Fruit fly (Drosophila melanogaster): ENCODE results near the gene fuss.

The fuss gene

dm6 chr4:1026806-1027431, 48.6 kb upstream of the fuss start, which contains the start of gene PlexA (continued):
- TF ChIP-seq Max (GFP tag; optimal IDR thresholded peaks at IDR 0.05): peak; percentile 61
- peak; percentile 58; the same call in 2 of the 3 replicates for TF ChIP-seq Opbp (GFP tag; IDR thresholded peaks at IDR 0.05; ENCODE audit: partially characterized antibody)
- peak; percentile 86 for TF ChIP-seq CG13775 (GFP tag; optimal IDR thresholded peaks at IDR 0.05)
- TF ChIP-seq CG8924 (tag; optimal IDR thresholded peaks at IDR 0.05): peak; percentile 76
- TF ChIP-seq Dip2 (GFP tag; IDR thresholded peaks at IDR 0.05): no peak
- peak; percentile 30 for TF ChIP-seq p53 (GFP tag; optimal IDR thresholded peaks at IDR 0.05)
- peak; percentile 89 for TF ChIP-seq CG10654 (GFP tag; optimal IDR thresholded peaks at IDR 0.05)
- TF ChIP-seq mirr (GFP tag; optimal IDR thresholded peaks at IDR 0.05): no peak
- peak; percentile 29 for TF ChIP-seq gcm (GFP tag; optimal IDR thresholded peaks at IDR 0.05)
- peak; percentile 52 for TF ChIP-seq Sox100B (GFP tag; optimal IDR thresholded peaks at IDR 0.05)
- TF ChIP-seq chn (GFP tag; optimal IDR thresholded peaks at IDR 0.05): peak; percentile 75
- TF ChIP-seq salm (tag; optimal IDR thresholded peaks at IDR 0.05): peak; percentile 54
- peak; percentile 12 for TF ChIP-seq NK7.1 (GFP tag; optimal IDR thresholded peaks at IDR 0.05)
- TF ChIP-seq Ptx1 (GFP tag; IDR thresholded peaks at IDR 0.05): peak; percentile 97
- peak; percentile 83 for TF ChIP-seq rib (GFP tag; IDR thresholded peaks at IDR 0.05)
- TF ChIP-seq CG2116 (GFP tag; optimal IDR thresholded peaks at IDR 0.05): peak; percentile 72
- peak; percentile 95; the same call in 2 of the 3 replicates for TF ChIP-seq ken (GFP tag; IDR thresholded peaks at IDR 0.05)
- peak; percentile 44 for TF ChIP-seq HmgD (GFP tag; optimal IDR thresholded peaks at IDR 0.05)
- peak; percentile 59 for TF ChIP-seq psq (GFP tag; optimal IDR thresholded peaks at IDR 0.05)
- peak; percentile 90 for TF ChIP-seq CG13894 (tag; optimal IDR thresholded peaks at IDR 0.05)
- TF ChIP-seq Hsf (GFP tag; optimal IDR thresholded peaks at IDR 0.05): peak; percentile 69
- peak; percentile 80 for TF ChIP-seq CG2120 (GFP tag; optimal IDR thresholded peaks at IDR 0.05)
- TF ChIP-seq hbn (GFP tag; IDR thresholded peaks at IDR 0.05; ENCODE audit: partially characterized antibody): peak; percentile 60
- TF ChIP-seq Rx (GFP tag; IDR thresholded peaks at IDR 0.05): no peak
- TF ChIP-seq unc-4 (GFP tag; IDR thresholded peaks at IDR 0.05; ENCODE audit: partially characterized antibody): peak; percentile 53
- peak; percentile 78 for TF ChIP-seq lab (GFP tag; optimal IDR thresholded peaks at IDR 0.05)
- peak; percentile 95 for TF ChIP-seq CG10366 (GFP tag; IDR thresholded peaks at IDR 0.05)
- peak; percentile 27 for TF ChIP-seq CG7556 (GFP tag; optimal IDR thresholded peaks at IDR 0.05)
- TF ChIP-seq ewg (GFP tag; optimal IDR thresholded peaks at IDR 0.05): peak; percentile 87
- peak; percentile 76 for TF ChIP-seq CG12769 (tag; optimal IDR thresholded peaks at IDR 0.05)
- peak; percentile 57; the same call in 1 of the 2 replicates for TF ChIP-seq nerfin-2 (GFP tag; IDR thresholded peaks at IDR 0.05; ENCODE audit: partially characterized antibody)
- peak; percentile 97 for TF ChIP-seq nmo (GFP tag; optimal IDR thresholded peaks at IDR 0.05)
- no peak for TF ChIP-seq odd (GFP tag; optimal IDR thresholded peaks at IDR 0.05)
- peak; percentile 58 for TF ChIP-seq kay (GFP tag; optimal IDR thresholded peaks at IDR 0.05)
- TF ChIP-seq dimm (GFP tag; IDR thresholded peaks at IDR 0.05): no peak
- peak; percentile 52 for TF ChIP-seq CG12219 (GFP tag; optimal IDR thresholded peaks at IDR 0.05)
- TF ChIP-seq pfk (GFP tag; optimal IDR thresholded peaks at IDR 0.05): peak; percentile 71
- no peak for TF ChIP-seq usp (GFP tag; optimal IDR thresholded peaks at IDR 0.05)
- TF ChIP-seq CG2202 (tag; optimal IDR thresholded peaks at IDR 0.05): peak; percentile 40
- peak; percentile 57 for TF ChIP-seq CG1647 (GFP tag; optimal IDR thresholded peaks at IDR 0.05)
- TF ChIP-seq CG16815 (GFP tag; optimal IDR thresholded peaks at IDR 0.05): peak; percentile 92
- peak; percentile 30 for TF ChIP-seq CG7987 (GFP tag; optimal IDR thresholded peaks at IDR 0.05)
- TF ChIP-seq CG1603 (tag; optimal IDR thresholded peaks at IDR 0.05): peak; percentile 94
- TF ChIP-seq Kr (GFP tag; optimal IDR thresholded peaks at IDR 0.05): no peak
- peak; percentile 100 for TF ChIP-seq CG17802 (tag; optimal IDR thresholded peaks at IDR 0.05)
- TF ChIP-seq btn (GFP tag; optimal IDR thresholded peaks at IDR 0.05): no peak
- no peak for TF ChIP-seq en (GFP tag; optimal IDR thresholded peaks at IDR 0.05)
- TF ChIP-seq scrt (GFP tag; optimal IDR thresholded peaks at IDR 0.05): peak; percentile 54
- TF ChIP-seq CG6854 (GFP tag; optimal IDR thresholded peaks at IDR 0.05): no peak
